Fruit fly (Drosophila melanogaster): Measurements from ENCODE around the gene Grp170.

Grp170 gene

DNA sequence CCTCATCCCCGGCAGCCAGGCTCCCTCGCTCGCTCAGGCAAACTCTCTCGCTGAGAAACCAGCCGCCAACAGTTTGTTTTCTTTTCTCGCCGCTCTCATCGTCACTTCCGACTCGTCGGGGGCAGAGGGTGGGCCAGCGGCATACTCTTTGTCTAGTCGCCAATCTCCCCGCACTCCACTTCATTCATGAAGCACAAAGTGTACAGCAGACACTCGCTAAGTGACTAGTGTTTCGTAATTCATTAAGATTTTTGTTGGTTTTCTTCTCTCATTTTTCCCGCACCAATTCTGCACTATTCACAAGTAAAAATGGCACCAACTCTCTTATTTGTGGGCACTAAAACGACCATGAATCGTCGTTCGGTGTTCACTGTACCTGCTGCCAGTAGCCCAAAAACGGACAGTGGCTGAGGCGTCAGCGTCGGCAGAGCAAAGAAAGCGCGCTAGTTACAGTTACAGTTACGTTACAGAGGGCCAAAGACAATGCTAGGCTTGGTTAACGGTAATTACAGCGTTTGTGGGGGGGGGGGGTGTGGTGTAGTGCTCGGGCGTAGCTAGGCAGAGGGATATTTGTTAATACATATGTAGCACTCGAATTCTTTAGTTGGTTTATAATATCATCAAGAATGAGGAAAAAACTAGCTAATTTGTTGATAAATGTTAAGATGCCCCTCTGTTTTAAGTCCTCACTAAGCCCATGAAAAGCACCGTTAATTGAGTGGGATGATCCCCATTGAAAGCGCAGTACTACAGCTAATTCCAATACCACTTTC is 22.7 kb upstream of the Grp170 start (continued):
- peak; percentile 97 for TF ChIP-seq CG16815 (GFP tag; optimal IDR thresholded peaks at IDR 0.05)
- peak; percentile 99 for TF ChIP-seq vvl (GFP tag; IDR thresholded peaks at IDR 0.05)
- peak; percentile 99 for TF ChIP-seq CG2678 (tag; optimal IDR thresholded peaks at IDR 0.05)
- peak; percentile 98 for TF ChIP-seq Hr51 (GFP tag; optimal IDR thresholded peaks at IDR 0.05)
- TF ChIP-seq ab (GFP tag; optimal IDR thresholded peaks at IDR 0.05) = peak; percentile 97
- peak; percentile 98 for TF ChIP-seq CG32767 (GFP tag; IDR thresholded peaks at IDR 0.05)
- TF ChIP-seq gcm (GFP tag; optimal IDR thresholded peaks at IDR 0.05) = peak; percentile 97
- TF ChIP-seq CG8089 (GFP tag; optimal IDR thresholded peaks at IDR 0.05) = peak; percentile 99
- peak; percentile 99 for TF ChIP-seq CG4617 (GFP tag; optimal IDR thresholded peaks at IDR 0.05; ENCODE audit: borderline replicate concordance)

DNA sequence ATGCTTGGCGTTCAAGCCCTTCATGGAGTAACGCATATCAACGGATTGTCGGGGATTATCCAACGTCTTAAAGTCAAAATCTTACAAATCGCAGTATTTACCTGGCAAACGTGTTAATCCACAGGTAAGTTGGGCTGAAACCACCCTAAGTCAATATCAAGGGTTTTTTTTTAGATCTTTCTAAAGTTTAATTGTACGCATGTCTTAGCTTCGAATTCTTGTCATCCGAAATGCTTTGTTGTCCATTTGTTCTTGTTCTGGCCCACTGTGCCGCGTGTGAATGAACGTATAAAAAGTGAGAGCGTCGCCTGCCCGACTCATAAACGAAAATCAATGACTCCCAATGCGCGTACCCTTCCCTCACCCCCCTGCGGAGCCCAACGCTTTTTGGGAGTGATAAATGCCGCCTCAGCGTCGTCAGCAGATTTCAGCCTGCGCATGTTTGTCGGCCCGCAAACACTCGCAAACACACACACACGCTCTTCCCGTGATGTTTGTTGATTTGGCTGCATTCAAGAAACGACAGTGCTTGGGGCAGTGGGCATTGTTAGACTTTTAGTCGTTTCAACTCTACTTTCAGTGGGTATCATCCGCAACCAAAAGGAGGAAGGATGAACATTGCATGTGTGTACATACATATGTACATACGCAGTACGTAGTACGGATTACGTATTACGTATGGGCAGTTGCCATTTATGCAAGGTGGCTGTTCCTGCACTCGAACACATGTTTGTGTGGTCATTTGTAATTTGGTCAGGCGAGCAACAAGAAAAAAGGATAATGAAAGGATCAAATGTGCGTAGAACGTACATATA is 21.6 kb upstream of the Grp170 start:
- peak; percentile 58 for TF ChIP-seq ara (GFP tag; IDR thresholded peaks at IDR 0.05)
- peak; percentile 42 for TF ChIP-seq fd102C (GFP tag; optimal IDR thresholded peaks at IDR 0.05)
- TF ChIP-seq NK7.1 (GFP tag; optimal IDR thresholded peaks at IDR 0.05) = peak; percentile 92
- peak; percentile 85 for TF ChIP-seq Bteb2 (GFP tag; optimal IDR thresholded peaks at IDR 0.05)
- peak; percentile 94 for TF ChIP-seq Usf (GFP tag; optimal IDR thresholded peaks at IDR 0.05)
- no peak; the same call in 1 of the 3 replicates for TF ChIP-seq ci (GFP tag; IDR thresholded peaks at IDR 0.05)
- TF ChIP-seq CG2889 (GFP tag; IDR thresholded peaks at IDR 0.05) = no peak
- peak; percentile 86 for TF ChIP-seq zen (tag; optimal IDR thresholded peaks at IDR 0.05)
- TF ChIP-seq CG6854 (GFP tag; optimal IDR thresholded peaks at IDR 0.05) = peak; percentile 91
- TF ChIP-seq CG4328 (GFP tag; optimal IDR thresholded peaks at IDR 0.05) = peak; percentile 87
- no peak for TF ChIP-seq hth (optimal IDR thresholded peaks at IDR 0.05)
- TF ChIP-seq CG32532 (GFP tag; IDR thresholded peaks at IDR 0.05) = peak; percentile 77
- TF ChIP-seq CG16779 (GFP tag; IDR thresholded peaks at IDR 0.05) = no peak
- TF ChIP-seq tap (tag; optimal IDR thresholded peaks at IDR 0.05) = peak; percentile 79
- peak; percentile 62 for TF ChIP-seq CG10959 (GFP tag; IDR thresholded peaks at IDR 0.05)
- TF ChIP-seq dan (GFP tag; IDR thresholded peaks at IDR 0.05) = peak; percentile 50; the same call in 1 of the 2 replicates
- TF ChIP-seq CG10267 (tag; optimal IDR thresholded peaks at IDR 0.05) = peak; percentile 87
- peak; percentile 91 for TF ChIP-seq cato (GFP tag; optimal IDR thresholded peaks at IDR 0.05; ENCODE audit: borderline replicate concordance)
- peak; percentile 94 for TF ChIP-seq CG2712 (tag; optimal IDR thresholded peaks at IDR 0.05)
- peak; percentile 93 for TF ChIP-seq fu2 (GFP tag; optimal IDR thresholded peaks at IDR 0.05)
- TF ChIP-seq Gsc (GFP tag; IDR thresholded peaks at IDR 0.05) = no peak; the same call in 1 of the 2 replicates
- TF ChIP-seq CG4360 (GFP tag; IDR thresholded peaks at IDR 0.05) = no peak
- TF ChIP-seq gcm (GFP tag; optimal IDR thresholded peaks at IDR 0.05) = peak; percentile 89
- TF ChIP-seq CG6654 (GFP tag; optimal IDR thresholded peaks at IDR 0.05) = peak; percentile 85
- TF ChIP-seq D19B (GFP tag; optimal IDR thresholded peaks at IDR 0.05) = peak; percentile 84
- peak; percentile 82 for TF ChIP-seq CG9817 (tag; optimal IDR thresholded peaks at IDR 0.05)
- peak; percentile 86 for TF ChIP-seq seq (GFP tag; IDR thresholded peaks at IDR 0.05)
- peak; percentile 45 for TF ChIP-seq CG9797 (GFP tag; optimal IDR thresholded peaks at IDR 0.05)
- peak; percentile 41; the same call in 1 of the 2 replicates for TF ChIP-seq CG8765 (GFP tag; IDR thresholded peaks at IDR 0.05)
- peak; percentile 96 for TF ChIP-seq CG7786 (GFP tag; optimal IDR thresholded peaks at IDR 0.05)
- TF ChIP-seq CG18599 (GFP tag; optimal IDR thresholded peaks at IDR 0.05) = peak; percentile 94
- peak; percentile 94 for TF ChIP-seq CG13424 (tag; optimal IDR thresholded peaks at IDR 0.05)
- no peak for TF ChIP-seq CG6272 (GFP tag; IDR thresholded peaks at IDR 0.05)
- TF ChIP-seq NC2α (GFP tag; optimal IDR thresholded peaks at IDR 0.05) = peak; percentile 89
- TF ChIP-seq esg (GFP tag; conservative IDR thresholded peaks at IDR 0.05) = peak; percentile 82
- TF ChIP-seq CG1024 (GFP tag; IDR thresholded peaks at IDR 0.05) = no peak
- TF ChIP-seq mld (GFP tag; IDR thresholded peaks at IDR 0.05; ENCODE audit: partially characterized antibody) = no peak
- peak; percentile 94 for TF ChIP-seq tx (GFP tag; optimal IDR thresholded peaks at IDR 0.05)

All from whole organism, embryonic.